Worm (Caenorhabditis elegans) whole organism, late embryonic: ENCODE data around the gene srg-38.

Experiments used
- ceh-18 ChIP-seq: sonication (generic microtip); optimal IDR thresholded peaks from 2 replicates; lab custom pipeline; 2016; ENCODE audit warnings: missing genetic modification characterization, missing compliant biosample characterization
- fkh-10 ChIP-seq: fragments of 150-350 bp; optimal IDR thresholded peaks from 2 replicates; lab custom pipeline; 2014; ENCODE audit warnings: missing biosample characterization, missing genetic modification reagents, missing genetic modification characterization
- pha-2 ChIP-seq: sonication (generic microtip); optimal IDR thresholded peaks from 2 replicates; lab custom pipeline; 2017; ENCODE audit warnings: mild to moderate bottlenecking, missing genetic modification characterization, missing compliant biosample characterization
- pha-4 ChIP-seq: fragments of 150-350 bp; optimal IDR thresholded peaks from 2 replicates; lab custom pipeline; 2018; ENCODE audit warnings: missing biosample characterization, missing genetic modification reagents, missing genetic modification characterization
- pqm-1 ChIP-seq: sonication (generic microtip); optimal IDR thresholded peaks from 2 replicates; lab custom pipeline; 2016; ENCODE audit warnings: missing genetic modification characterization, missing compliant biosample characterization
- sox-4 ChIP-seq: sonication (generic microtip); optimal IDR thresholded peaks from 2 replicates; lab custom pipeline; 2017; ENCODE audit warnings: mild to moderate bottlenecking, missing genetic modification characterization, inconsistent platforms, missing compliant biosample characterization
- unc-55 ChIP-seq: sonication (generic microtip); optimal IDR thresholded peaks from 2 replicates; lab custom pipeline; 2017; ENCODE audit warnings: missing biosample characterization, missing genetic modification reagents, missing genetic modification characterization

- TF ChIP-seq sox-4 (no peak), unc-55 (GFP tag; lab: Kevin White, UChicago) (no peak), pha-4 (tag; lab: Kevin White, UChicago) (no peak), ceh-18 (tag; lab: Kevin White, UChicago) (no peak), pqm-1 (tag; lab: Kevin White, UChicago) (no peak), pha-2 (tag; lab: Kevin White, UChicago) (no peak), fkh-10 (no peak)
Observed at ce11 chrV:11104408-11104807, 51.0 kb downstream of the srg-38 start.
